Fruit fly (Drosophila melanogaster) whole organism, wandering third instar larva: Measurements from ENCODE around the gene CG43184.

ENCODE experiments used
- Abd-B ChIP-seq: fragments of >200 bp; optimal IDR thresholded peaks from 2 replicates; lab custom pipeline; 2017; ENCODE audit warnings: missing biosample characterization, missing genetic modification characterization
- CG32264 ChIP-seq: fragments of 200-800 bp; sonication (Bioruptor generic); optimal IDR thresholded peaks from 2 replicates; lab custom pipeline; 2016; ENCODE audit warnings: missing biosample characterization, missing genetic modification characterization
- CG9705 ChIP-seq: fragments of 200-800 bp; sonication (Bioruptor generic); optimal IDR thresholded peaks from 2 replicates; lab custom pipeline; 2018; ENCODE audit warnings: missing biosample characterization, mild to moderate bottlenecking, missing genetic modification characterization
- CrebA ChIP-seq: fragments of 200-800 bp; sonication (Bioruptor generic); optimal IDR thresholded peaks from 2 replicates; lab custom pipeline; 2016; ENCODE audit warnings: missing biosample characterization, mild to moderate bottlenecking, missing genetic modification characterization, borderline replicate concordance
- Dfd ChIP-seq: fragments of >200 bp; optimal IDR thresholded peaks from 2 replicates; lab custom pipeline; 2017; ENCODE audit warnings: missing biosample characterization, missing genetic modification characterization
- Dif ChIP-seq: fragments of 200-275, 200-300 bp; sonication (Bioruptor generic); optimal IDR thresholded peaks from 2 replicates; lab custom pipeline; 2018; ENCODE audit warnings: missing biosample characterization, missing genetic modification characterization; ENCODE audit not compliant: partially characterized antibody
- GATAd ChIP-seq: sonication (Bioruptor generic); optimal IDR thresholded peaks from 2 replicates; lab custom pipeline; 2016; ENCODE audit warnings: missing biosample characterization, missing genetic modification characterization
- HLH106 ChIP-seq: fragments of 200-800 bp; optimal IDR thresholded peaks from 3 replicates; lab custom pipeline; 2019; ENCODE audit warnings: missing biosample characterization, mild to moderate bottlenecking, missing genetic modification characterization, moderate library complexity
- Hnf4 ChIP-seq: fragments of 200-800 bp; sonication (Bioruptor generic); optimal IDR thresholded peaks from 2 replicates; lab custom pipeline; 2016; ENCODE audit warnings: missing biosample characterization, mild to moderate bottlenecking, missing genetic modification characterization
- Hr78 ChIP-seq: fragments of >200 bp; optimal IDR thresholded peaks from 2 replicates; lab custom pipeline; 2017; ENCODE audit warnings: missing biosample characterization, missing genetic modification characterization
- Hr83 ChIP-seq: fragments of 200-300 bp; sonication (Bioruptor generic); optimal IDR thresholded peaks from 2 replicates; lab custom pipeline; 2016; ENCODE audit warnings: missing biosample characterization, mild to moderate bottlenecking, missing genetic modification characterization, moderate library complexity; ENCODE audit not compliant: poor library complexity, severe bottlenecking
- Jra ChIP-seq: sonication (Bioruptor generic); optimal IDR thresholded peaks from 2 replicates; lab custom pipeline; 2016; ENCODE audit warnings: missing biosample characterization, missing genetic modification characterization
- Mio ChIP-seq: sonication (Bioruptor generic); optimal IDR thresholded peaks from 2 replicates; lab custom pipeline; 2016; ENCODE audit warnings: missing biosample characterization, missing genetic modification characterization
- Myc ChIP-seq: fragments of >200 bp; optimal IDR thresholded peaks from 2 replicates; lab custom pipeline; 2017
- N ChIP-seq: fragments of >200 bp; optimal IDR thresholded peaks from 2 replicates; lab custom pipeline; 2018; ENCODE audit warnings: missing biosample characterization, missing external identifiers, missing genetic modification characterization
- OdsH ChIP-seq: fragments of 200-800 bp; sonication (Bioruptor generic); optimal IDR thresholded peaks from 2 replicates; lab custom pipeline; 2016; ENCODE audit warnings: missing biosample characterization, mild to moderate bottlenecking, missing genetic modification characterization
- Rel ChIP-seq, 2 experiments: fragments of 200-800 bp; sonication (Bioruptor generic) in 1 of 2; optimal IDR thresholded peaks; 2 replicates in 1 of 2; 3 replicates in 1 of 2; lab custom pipeline; 2016 to 2019; ENCODE audit warnings: mild to moderate bottlenecking in 2 of 2, missing biosample characterization in 2 of 2, missing genetic modification characterization in 2 of 2, moderate library complexity in 1 of 2
- Sp1 ChIP-seq: fragments of 200-800 bp; sonication (Bioruptor generic); optimal IDR thresholded peaks from 3 replicates; lab custom pipeline; 2019; ENCODE audit warnings: missing biosample characterization, mild to moderate bottlenecking, missing genetic modification characterization, moderate library complexity
- Vsx2 ChIP-seq: fragments of 200-300, 225-300 bp; sonication (Bioruptor generic); optimal IDR thresholded peaks from 2 replicates; lab custom pipeline; 2018; ENCODE audit warnings: missing biosample characterization, missing genetic modification characterization; ENCODE audit not compliant: partially characterized antibody
- br ChIP-seq: fragments of 200-800 bp; sonication (Bioruptor generic); optimal IDR thresholded peaks from 2 replicates; lab custom pipeline; 2016; ENCODE audit warnings: missing biosample characterization, missing genetic modification characterization
- brk ChIP-seq: fragments of 200-800 bp; sonication (Bioruptor generic); optimal IDR thresholded peaks from 2 replicates; lab custom pipeline; 2016; ENCODE audit warnings: missing biosample characterization, mild to moderate bottlenecking, missing genetic modification characterization
- dl ChIP-seq, 2 experiments: fragments of 175-275, 200-275 bp in 1 of 2; fragments of 200-275 bp in 1 of 2; sonication (Bioruptor generic); optimal IDR thresholded peaks; lab custom pipeline; 2018; ENCODE audit warnings: mild to moderate bottlenecking in 2 of 2, missing biosample characterization in 2 of 2, missing genetic modification characterization in 2 of 2, moderate library complexity in 2 of 2; ENCODE audit not compliant: partially characterized antibody in 2 of 2, insufficient read depth in 1 of 2
- dmrt93B ChIP-seq: fragments of 200-800 bp; sonication (Bioruptor generic); optimal IDR thresholded peaks from 2 replicates; lab custom pipeline; 2018; ENCODE audit warnings: missing biosample characterization, mild to moderate bottlenecking, missing genetic modification characterization
- dsf ChIP-seq: sonication (Bioruptor generic); optimal IDR thresholded peaks from 2 replicates; lab custom pipeline; 2016; ENCODE audit warnings: missing biosample characterization, missing genetic modification characterization, borderline replicate concordance
- foxo ChIP-seq, 2 experiments: fragments of 200-800 bp; sonication (Bioruptor generic); optimal IDR thresholded peaks; 2 replicates in 1 of 2; 3 replicates in 1 of 2; lab custom pipeline; 2016 to 2017; ENCODE audit warnings: missing biosample characterization in 2 of 2, missing genetic modification characterization in 2 of 2
- fru ChIP-seq: fragments of 200-800 bp; sonication (Bioruptor generic); optimal IDR thresholded peaks from 3 replicates; lab custom pipeline; 2016; ENCODE audit warnings: missing biosample characterization, mild to moderate bottlenecking, missing genetic modification characterization
- h ChIP-seq: fragments of 200-800 bp; sonication (Bioruptor generic); optimal IDR thresholded peaks from 3 replicates; lab custom pipeline; 2016; ENCODE audit warnings: missing biosample characterization, mild to moderate bottlenecking, missing genetic modification characterization
- jim ChIP-seq: fragments of 175-275, 200-325 bp; sonication (Bioruptor generic); optimal IDR thresholded peaks from 2 replicates; lab custom pipeline; 2016; ENCODE audit warnings: missing biosample characterization, mild to moderate bottlenecking, missing genetic modification characterization
- lola ChIP-seq: fragments of >200 bp; optimal IDR thresholded peaks from 2 replicates; lab custom pipeline; 2017; ENCODE audit warnings: missing biosample characterization, missing genetic modification characterization
- pan ChIP-seq: fragments of >200 bp; optimal IDR thresholded peaks from 2 replicates; lab custom pipeline; 2017
- psq ChIP-seq: fragments of 200-800 bp; sonication (Bioruptor generic); optimal IDR thresholded peaks from 3 replicates; lab custom pipeline; 2017; ENCODE audit warnings: missing biosample characterization, mild to moderate bottlenecking, missing genetic modification characterization, moderate library complexity
- rgr ChIP-seq: fragments of 200-800 bp; sonication (Bioruptor generic); optimal IDR thresholded peaks from 3 replicates; lab custom pipeline; 2016; ENCODE audit warnings: missing biosample characterization, mild to moderate bottlenecking, missing genetic modification characterization
- sage ChIP-seq: fragments of 200-800 bp; sonication (Bioruptor generic); optimal IDR thresholded peaks from 2 replicates; lab custom pipeline; 2016; ENCODE audit warnings: missing biosample characterization, mild to moderate bottlenecking, missing genetic modification characterization
- sv ChIP-seq: fragments of 200-800 bp; sonication (Bioruptor generic); optimal IDR thresholded peaks from 3 replicates; lab custom pipeline; 2016; ENCODE audit warnings: missing biosample characterization, missing genetic modification characterization
- tai ChIP-seq: sonication (Bioruptor generic); optimal IDR thresholded peaks from 2 replicates; lab custom pipeline; 2016; ENCODE audit warnings: missing biosample characterization, missing genetic modification characterization
- usp ChIP-seq: fragments of >200 bp; optimal IDR thresholded peaks from 2 replicates; lab custom pipeline; 2017; ENCODE audit warnings: missing biosample characterization, missing genetic modification characterization
- woc ChIP-seq: sonication (Bioruptor generic); optimal IDR thresholded peaks from 2 replicates; lab custom pipeline; 2016; ENCODE audit warnings: missing biosample characterization, mild to moderate bottlenecking, missing genetic modification characterization

CG43184 gene

DNA sequence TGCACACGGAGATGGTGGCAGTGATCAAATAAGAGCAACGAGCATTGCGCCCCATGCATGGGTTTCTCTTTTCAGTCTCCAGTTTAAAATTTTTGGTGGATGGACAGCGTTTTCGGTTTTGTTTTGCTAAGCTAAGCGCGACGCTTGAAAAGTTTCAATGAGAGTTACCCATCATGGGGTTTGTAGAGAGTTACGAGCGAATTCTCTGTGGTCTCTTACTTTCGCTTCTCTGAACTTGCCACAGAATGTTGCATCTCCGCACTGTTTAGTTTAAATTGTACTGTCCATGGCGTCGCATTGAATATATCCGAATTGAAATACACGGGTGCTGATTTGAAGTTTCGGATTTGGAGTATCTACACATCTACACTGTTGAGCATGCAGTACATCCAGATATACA is 5.8 kb downstream of the CG43184 start, which contains the start of gene Tsp68C:
Gene Tsp68C, plus strand, starts transcription at position 301 of the 400 bp plus-strand sequence.
- no peak for TF ChIP-seq sv (GFP tag; lab: Kevin White, UChicago)
- TF ChIP-seq Abd-B: no peak

DNA sequence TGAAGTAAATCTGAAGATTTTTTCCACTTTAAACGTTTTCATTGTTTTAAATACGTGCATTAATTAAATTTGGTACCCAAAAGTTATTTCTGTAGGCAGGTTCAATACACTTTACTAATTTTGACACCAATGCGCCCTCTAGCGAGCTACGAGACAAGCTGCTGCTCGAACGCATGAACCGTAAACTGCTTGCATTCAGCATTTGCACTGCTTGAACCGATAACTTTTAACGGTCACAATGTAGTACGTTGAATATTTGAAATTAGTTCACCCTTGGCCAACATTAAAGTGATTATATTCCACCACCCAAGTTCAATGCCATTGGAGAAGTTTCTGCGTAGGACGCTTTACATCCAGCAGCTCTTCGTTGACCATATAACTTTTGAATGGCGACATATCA is 7.7 kb downstream of the CG43184 start:
- TF ChIP-seq tai (GFP tag; lab: Kevin White, UChicago) (no peak), dsf (GFP tag; lab: Kevin White, UChicago) (no peak), Myc (lab: Kevin White, UChicago) (peak; percentile 15), Dif (GFP tag; lab: Kevin White, UChicago) (no peak), usp (GFP tag; lab: Kevin White, UChicago) (no peak)

DNA sequence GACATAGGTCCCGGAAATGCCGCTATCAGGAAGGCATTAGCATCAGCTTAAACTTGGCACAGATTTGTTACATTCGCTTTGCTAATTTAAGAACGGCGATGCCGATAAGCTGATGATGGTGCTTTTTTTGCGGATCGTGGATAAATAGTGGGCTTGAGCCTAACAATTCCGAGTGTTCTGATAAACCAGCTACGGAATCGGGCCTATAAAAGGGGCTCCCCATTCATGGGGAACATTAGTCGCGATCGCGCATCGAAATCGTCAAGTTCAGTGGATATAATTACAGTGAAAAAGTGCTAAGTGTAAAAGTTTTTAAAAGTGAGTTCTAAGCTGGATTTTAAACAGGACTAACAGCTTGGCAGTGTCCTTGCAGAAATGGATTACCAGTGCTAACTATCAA is 8.2 kb downstream of the CG43184 start, which contains the start of gene Hml:
Gene Hml, plus strand, starts transcription at position 301 of the 400 bp plus-strand sequence.
- TF ChIP-seq pan (lab: Kevin White, UChicago) (no peak), Hnf4 (GFP tag; lab: Kevin White, UChicago) (no peak), usp (GFP tag; lab: Kevin White, UChicago) (no peak), Jra (no peak), Mio (GFP tag; lab: Kevin White, UChicago) (no peak), Rel (GFP tag; optimal IDR thresholded peaks at IDR 0.05; lab: Kevin White, UChicago) (no peak), Rel (tag; optimal IDR thresholded peaks at IDR 0.05; lab: Kevin White, UChicago) (no peak), tai (GFP tag; lab: Kevin White, UChicago) (no peak), N (no peak), jim (GFP tag; lab: Kevin White, UChicago) (no peak), Abd-B (no peak), dmrt93B (no peak)

DNA sequence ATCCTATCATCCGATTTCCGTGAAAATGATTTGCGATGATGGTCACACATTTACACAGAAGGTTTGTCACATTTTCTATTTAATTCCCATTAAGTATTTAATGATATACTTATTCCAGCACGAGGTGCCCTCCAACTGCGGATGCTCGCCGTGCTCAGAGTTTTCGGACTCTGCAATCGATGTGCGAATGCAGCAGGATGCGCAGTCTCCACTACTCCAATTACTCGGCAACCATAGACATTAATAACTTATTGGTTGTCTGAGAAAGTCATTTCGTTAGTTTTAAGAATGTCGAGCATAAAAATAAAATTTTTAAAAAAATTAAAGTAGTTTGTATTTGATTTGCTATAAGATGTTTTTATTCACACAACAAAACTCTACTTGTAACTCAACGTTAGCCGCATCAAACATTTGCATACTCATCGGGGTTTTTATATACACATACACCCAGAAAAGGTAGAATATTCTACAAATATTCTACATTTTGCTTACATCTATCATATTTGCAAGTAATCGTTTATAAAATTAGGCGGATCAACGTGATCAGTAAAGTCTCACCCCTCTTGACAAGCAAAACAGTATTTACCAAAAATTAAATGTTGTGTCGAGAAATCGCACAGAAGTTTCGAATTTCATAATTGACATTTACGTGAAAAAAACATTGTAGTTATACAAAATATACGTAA is 22.3 kb downstream of the CG43184 start:
- TF ChIP-seq Dfd (GFP tag; lab: Kevin White, UChicago) (no peak), Myc (lab: Kevin White, UChicago) (peak; percentile 49), CrebA (GFP tag; lab: Kevin White, UChicago) (no peak), Hnf4 (GFP tag; lab: Kevin White, UChicago) (no peak), psq (GFP tag; lab: Kevin White, UChicago) (no peak)

DNA sequence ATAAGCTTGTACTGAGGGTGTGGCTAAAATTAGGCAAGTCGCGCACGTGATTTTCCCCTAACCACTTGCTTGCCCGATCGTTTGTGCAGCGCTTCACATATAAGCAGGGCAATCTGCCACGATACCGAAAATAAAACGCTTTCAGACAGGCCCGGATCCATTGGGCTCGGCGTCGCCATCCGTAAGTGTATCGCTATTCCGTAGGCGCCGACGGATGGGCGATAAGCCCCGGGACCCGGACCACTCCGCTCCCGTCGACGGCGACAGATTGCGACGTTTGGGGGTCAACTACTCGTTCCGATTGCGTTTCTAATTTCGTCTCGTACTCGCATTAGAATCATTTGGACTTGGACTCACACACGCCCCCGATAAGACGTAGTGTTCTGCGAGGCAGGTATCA is 24.8 kb downstream of the CG43184 start:
- TF ChIP-seq Hr83 (GFP tag; lab: Kevin White, UChicago) (no peak), N (no peak), GATAd (GFP tag; lab: Kevin White, UChicago) (no peak), psq (GFP tag; lab: Kevin White, UChicago) (peak; percentile 2), Jra (no peak), Myc (lab: Kevin White, UChicago) (no peak), lola (GFP tag; lab: Kevin White, UChicago) (no peak), Abd-B (no peak), jim (GFP tag; lab: Kevin White, UChicago) (no peak), Sp1 (GFP tag; lab: Kevin White, UChicago) (peak; percentile 25), dl (GFP tag; optimal IDR thresholded peaks at IDR 0.05; lab: Kevin White, UChicago; ENCODE audit: insufficient read depth in 1 of 2, partially characterized antibody in 2 of 2) (no peak), Dfd (GFP tag; lab: Kevin White, UChicago) (no peak), foxo (GFP tag; optimal IDR thresholded peaks at IDR 0.05; lab: Kevin White, UChicago) (peak in 1 of 2 experiments; percentile 78), dsf (GFP tag; lab: Kevin White, UChicago) (no peak), Vsx2 (GFP tag; lab: Kevin White, UChicago) (no peak), brk (GFP tag; lab: Kevin White, UChicago) (no peak), OdsH (GFP tag; lab: Kevin White, UChicago) (peak; percentile 51), h (GFP tag; lab: Kevin White, UChicago) (peak; percentile 64), pan (lab: Kevin White, UChicago) (no peak), Hnf4 (GFP tag; lab: Kevin White, UChicago) (peak; percentile 37), tai (GFP tag; lab: Kevin White, UChicago) (no peak), sv (GFP tag; lab: Kevin White, UChicago) (peak; percentile 60), CG32264 (GFP tag; lab: Kevin White, UChicago) (no peak), Hr78 (GFP tag; lab: Kevin White, UChicago) (no peak), CG9705 (GFP tag; lab: Kevin White, UChicago) (no peak), woc (no peak), Rel (GFP tag; optimal IDR thresholded peaks at IDR 0.05; lab: Kevin White, UChicago) (no peak), Rel (tag; optimal IDR thresholded peaks at IDR 0.05; lab: Kevin White, UChicago) (peak; percentile 23), Dif (GFP tag; lab: Kevin White, UChicago) (peak; percentile 53), CrebA (GFP tag; lab: Kevin White, UChicago) (no peak), dmrt93B (no peak), HLH106 (peak; percentile 28), fru (GFP tag; lab: Kevin White, UChicago) (peak; percentile 65), sage (GFP tag; lab: Kevin White, UChicago) (no peak), br (GFP tag; lab: Kevin White, UChicago) (peak; percentile 51), usp (GFP tag; lab: Kevin White, UChicago) (no peak), rgr (GFP tag; lab: Kevin White, UChicago) (peak; percentile 57)
